Worm (Caenorhabditis elegans): ENCODE results near the gene C02G6.2.

DNA sequence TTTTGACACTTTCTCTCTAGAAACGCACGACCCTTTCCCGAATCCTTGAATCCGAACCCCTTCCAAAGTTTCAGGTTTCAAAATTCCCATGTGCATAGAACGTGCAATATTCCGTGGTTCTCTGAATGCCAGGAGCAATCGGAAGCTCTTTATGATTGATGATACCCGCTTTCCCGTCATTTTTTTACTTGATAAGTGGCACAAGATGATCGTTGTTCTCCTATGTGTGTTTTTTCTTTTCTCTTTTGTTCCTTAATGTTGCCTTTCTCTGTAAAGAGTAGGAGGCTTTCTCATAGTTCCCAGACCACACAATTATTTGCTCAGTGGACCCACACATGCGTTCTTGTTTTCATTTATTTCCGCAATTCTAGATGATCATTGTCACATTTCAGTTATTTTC is 17.0 kb downstream of the C02G6.2 start:
- TF ChIP-seq gmeb-2 (tag; optimal IDR thresholded peaks at IDR 0.05) (no peak), pax-1 (tag; optimal IDR thresholded peaks at IDR 0.05) (no peak), unc-86 (tag; optimal IDR thresholded peaks at IDR 0.05) (no peak), elt-2 (tag; optimal IDR thresholded peaks at IDR 0.05) (no peak), odd-2 (tag; optimal IDR thresholded peaks at IDR 0.05) (no peak), pros-1 (tag; optimal IDR thresholded peaks at IDR 0.05) (no peak), pha-4 (tag; optimal IDR thresholded peaks at IDR 0.05) (no peak)
